Worm (Caenorhabditis elegans) whole organism, L1 larva: ENCODE measurements around the gene F27C8.2.

Experiments used
- C04F5.9 ChIP-seq: sonication (generic microtip); optimal IDR thresholded peaks from 2 replicates; lab custom pipeline; 2016; ENCODE audit warnings: missing genetic modification characterization, missing compliant biosample characterization
- alr-1 ChIP-seq: fragments of 200-800 bp; sonication (Bioruptor generic); optimal IDR thresholded peaks from 2 replicates; lab custom pipeline; 2018; ENCODE audit warnings: borderline replicate concordance, mild to moderate bottlenecking, missing genetic modification characterization, missing compliant biosample characterization
- ama-1 ChIP-seq: fragments of 150-350 bp; optimal IDR thresholded peaks from 2 replicates; lab custom pipeline; 2014
- dpl-1 ChIP-seq, 3 experiments: fragments of 150-350 bp in 2 of 3; sonication (generic microtip) in 1 of 3; optimal IDR thresholded peaks; 2 replicates each; lab custom pipeline; 2014 to 2017; ENCODE audit warnings: missing biosample characterization in 3 of 3, missing genetic modification characterization in 3 of 3, missing genetic modification reagents in 3 of 3
- lin-14 ChIP-seq: fragments of 200-800 bp; sonication (Bioruptor generic); optimal IDR thresholded peaks from 2 replicates; lab custom pipeline; 2018; ENCODE audit warnings: mild to moderate bottlenecking, missing genetic modification characterization, moderate library complexity, missing compliant biosample characterization
- mdl-1 ChIP-seq, 2 experiments: fragments of 150-350 bp; optimal IDR thresholded peaks; 2 replicates each; lab custom pipeline; 2014 to 2017; ENCODE audit warnings: missing biosample characterization in 2 of 2, missing genetic modification characterization in 2 of 2, inconsistent platforms in 1 of 2
- pqm-1 ChIP-seq: sonication (generic microtip); optimal IDR thresholded peaks from 3 replicates; lab custom pipeline; 2017; ENCODE audit warnings: missing biosample characterization, missing genetic modification characterization
- rnt-1 ChIP-seq: sonication (generic microtip); optimal IDR thresholded peaks from 2 replicates; lab custom pipeline; 2016; ENCODE audit warnings: mild to moderate bottlenecking, missing genetic modification characterization, moderate library complexity, missing compliant biosample characterization
- unc-130 ChIP-seq: fragments of 150-350 bp; optimal IDR thresholded peaks from 2 replicates; lab custom pipeline; 2017; ENCODE audit warnings: missing biosample characterization, missing genetic modification characterization, inconsistent platforms
- ztf-11 ChIP-seq, 2 experiments: sonication (generic microtip); optimal IDR thresholded peaks; 2 replicates each; lab custom pipeline; 2016 to 2017; ENCODE audit warnings: missing genetic modification characterization in 2 of 2, missing biosample characterization in 1 of 2, missing compliant biosample characterization in 1 of 2
- ztf-4 ChIP-seq: fragments of 150-350 bp; optimal IDR thresholded peaks from 2 replicates; lab custom pipeline; 2014; ENCODE audit warnings: missing biosample characterization, missing genetic modification characterization

DNA sequence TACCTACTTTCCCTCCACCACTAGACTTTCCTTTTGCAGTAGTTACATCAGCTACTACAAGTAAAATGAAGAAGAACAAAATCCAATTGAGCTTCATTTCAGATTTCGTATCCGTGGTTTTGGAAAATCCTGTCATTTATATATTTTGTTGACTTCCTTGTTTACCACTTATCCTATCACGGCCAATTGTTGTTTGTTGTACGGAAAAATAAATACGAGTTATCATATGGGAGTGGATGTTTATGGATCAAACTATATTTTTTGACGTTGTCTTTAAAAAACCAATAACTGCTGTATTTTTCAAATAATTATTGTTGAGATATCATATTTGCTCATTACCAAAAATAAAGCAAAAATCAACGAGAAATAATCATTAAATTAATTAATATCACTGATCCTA is 27.1 kb downstream of the F27C8.2 start, which contains the start of gene W09C2.9:
- TF ChIP-seq ama-1 (lab: Kevin White, UChicago) (no peak), mdl-1 (tag; optimal IDR thresholded peaks at IDR 0.05; lab: Kevin White, UChicago) (no peak), dpl-1 (GFP tag; optimal IDR thresholded peaks at IDR 0.05; lab: Kevin White, UChicago) (no peak), pqm-1 (no peak), C04F5.9 (tag; lab: Kevin White, UChicago) (no peak), ztf-4 (tag; lab: Kevin White, UChicago) (no peak), ztf-11 (tag; optimal IDR thresholded peaks at IDR 0.05; lab: Kevin White, UChicago) (no peak), alr-1 (tag; lab: Kevin White, UChicago) (no peak), unc-130 (tag; lab: Kevin White, UChicago) (no peak), rnt-1 (tag; lab: Kevin White, UChicago) (no peak), lin-14 (GFP tag; lab: Kevin White, UChicago) (no peak)
